Worm (Caenorhabditis elegans): Measurements from ENCODE around the gene lgc-34.

DNA sequence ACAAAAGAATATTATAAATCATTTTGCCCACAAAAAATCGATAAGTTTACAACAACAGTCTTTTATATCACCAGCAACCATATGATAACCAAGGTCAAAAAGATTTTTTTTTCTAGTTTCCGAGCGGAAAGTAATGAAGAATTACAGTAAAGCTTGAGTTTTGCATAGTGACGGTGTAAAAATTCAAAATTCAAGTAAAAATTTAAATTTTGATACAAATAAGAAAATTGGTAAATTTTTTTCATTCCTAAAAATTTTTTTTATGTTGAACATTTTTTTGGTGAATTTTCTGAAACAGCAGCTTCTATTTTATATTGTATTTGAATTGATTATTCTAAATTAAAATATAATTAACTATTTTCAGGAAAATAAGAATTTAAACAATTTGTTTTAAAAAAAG lies 42.4 kb downstream of the lgc-34 start, which contains the start of gene W08F4.5:
- TF ChIP-seq tbx-37 (GFP tag; conservative IDR thresholded peaks at IDR 0.05) (no peak), ama-1 (optimal IDR thresholded peaks at IDR 0.05) (no peak), F13C5.2 (tag; optimal IDR thresholded peaks at IDR 0.05) (no peak), tbx-11 (GFP tag; IDR thresholded peaks at IDR 0.05) (no peak), hmbx-1 (tag; optimal IDR thresholded peaks at IDR 0.05) (no peak), sea-1 (GFP tag; conservative IDR thresholded peaks at IDR 0.05) (no peak)

Measured in whole organism, early embryonic.